Fruit fly (Drosophila melanogaster): ENCODE data around the gene Syn.

- TF ChIP-seq OdsH (GFP tag; optimal IDR thresholded peaks at IDR 0.05) (no peak), brk (GFP tag; optimal IDR thresholded peaks at IDR 0.05) (no peak), Dfd (GFP tag; optimal IDR thresholded peaks at IDR 0.05) (no peak), Abd-B (GFP tag; optimal IDR thresholded peaks at IDR 0.05) (no peak), psq (GFP tag; optimal IDR thresholded peaks at IDR 0.05) (no peak), Hnf4 (GFP tag; optimal IDR thresholded peaks at IDR 0.05) (no peak), jim (GFP tag; optimal IDR thresholded peaks at IDR 0.05) (no peak), HLH106 (tag; optimal IDR thresholded peaks at IDR 0.05) (no peak), pan (optimal IDR thresholded peaks at IDR 0.05) (no peak), dl (GFP tag; optimal IDR thresholded peaks at IDR 0.05; ENCODE audit: insufficient read depth in 1 of 2, partially characterized antibody in 2 of 2) (no peak), ey (GFP tag; optimal IDR thresholded peaks at IDR 0.05) (no peak), Hr78 (GFP tag; optimal IDR thresholded peaks at IDR 0.05) (no peak)
These were observed 23.2 kb upstream of the Syn start for dm6 chr3R:10167280-10167679.
